Fruit fly (Drosophila melanogaster) whole organism, embryonic: ENCODE results near the gene Cyp12a4.

Experiments
- Aef1 ChIP-seq: fragments of 200-800 bp; sonication (Bioruptor generic); IDR thresholded peaks from 3 replicates; pipeline ENCODE4 v1.3.6; 2022; ENCODE audit warnings: missing biosample characterization, missing genetic modification characterization
- Atf-2 ChIP-seq: fragments of 200-800 bp; sonication (Bioruptor generic); optimal IDR thresholded peaks from 2 replicates; lab custom pipeline; 2016; ENCODE audit warnings: missing biosample characterization, missing genetic modification characterization
- B-H2 ChIP-seq: fragments of 200-800 bp; sonication (Bioruptor generic); optimal IDR thresholded peaks from 2 replicates; lab custom pipeline; 2018; ENCODE audit warnings: missing biosample characterization, mild to moderate bottlenecking, missing genetic modification characterization
- Blimp-1 ChIP-seq: fragments of 200-800 bp; sonication (Bioruptor generic); optimal IDR thresholded peaks from 3 replicates; lab custom pipeline; 2018; ENCODE audit warnings: missing biosample characterization, missing genetic modification characterization, mild to moderate bottlenecking, moderate library complexity, missing genetic modification reagents
- Bteb2 ChIP-seq: fragments of 200-800 bp; sonication (Bioruptor generic); optimal IDR thresholded peaks from 2 replicates; lab custom pipeline; 2016; ENCODE audit warnings: missing biosample characterization, missing genetic modification characterization
- CG1024 ChIP-seq: fragments of 200-800 bp; sonication (Bioruptor generic); IDR thresholded peaks from 2 replicates; pipeline ENCODE4 v1.3.6; 2022; ENCODE audit warnings: missing biosample characterization, missing genetic modification characterization
- CG15514 ChIP-seq: fragments of 200-800 bp; sonication (Bioruptor generic); optimal IDR thresholded peaks from 3 replicates; lab custom pipeline; 2017; ENCODE audit warnings: missing biosample characterization, missing genetic modification characterization, mild to moderate bottlenecking, moderate library complexity, missing genetic modification reagents
- CG15696 ChIP-seq: fragments of 200-800 bp; sonication (Bioruptor generic); optimal IDR thresholded peaks from 2 replicates; lab custom pipeline; 2019; ENCODE audit warnings: missing biosample characterization, mild to moderate bottlenecking, missing genetic modification characterization, moderate library complexity
- CG1647 ChIP-seq: fragments of 200-800 bp; sonication (Bioruptor generic); optimal IDR thresholded peaks from 3 replicates; lab custom pipeline; 2016; ENCODE audit warnings: missing biosample characterization, missing genetic modification characterization
- CG16779 ChIP-seq: fragments of 200-800 bp; sonication (Bioruptor generic); IDR thresholded peaks from 2 replicates; pipeline ENCODE4 v1.3.6; 2022; ENCODE audit warnings: missing biosample characterization, missing genetic modification characterization
- CG18619 ChIP-seq: fragments of 200-800 bp; sonication (Bioruptor generic); optimal IDR thresholded peaks from 3 replicates; lab custom pipeline; 2017; ENCODE audit warnings: missing biosample characterization, mild to moderate bottlenecking, missing genetic modification characterization
- CG30020 ChIP-seq: fragments of 200-800 bp; optimal IDR thresholded peaks from 2 replicates; lab custom pipeline; 2019; ENCODE audit warnings: missing biosample characterization, mild to moderate bottlenecking, missing genetic modification characterization, moderate library complexity
- CG31224 ChIP-seq: fragments of 200-800 bp; sonication (Bioruptor generic); IDR thresholded peaks from 2 replicates; pipeline ENCODE4 v1.3.6; 2022; ENCODE audit warnings: missing biosample characterization, missing genetic modification characterization
- CG31388 ChIP-seq: fragments of 200-800 bp; sonication (Bioruptor generic); optimal IDR thresholded peaks from 2 replicates; lab custom pipeline; 2016; ENCODE audit warnings: missing biosample characterization, missing genetic modification characterization
- CG32772 ChIP-seq: fragments of 200-800 bp; sonication (Bioruptor generic); IDR thresholded peaks from 2 replicates; pipeline ENCODE4 v1.3.6; 2022; ENCODE audit warnings: missing biosample characterization, missing genetic modification characterization
- CG3838 ChIP-seq: fragments of 200-800 bp; sonication (Bioruptor generic); optimal IDR thresholded peaks from 3 replicates; lab custom pipeline; 2016; ENCODE audit warnings: missing biosample characterization, missing genetic modification characterization
- CG3847 ChIP-seq: fragments of 200-800 bp; sonication (Bioruptor generic); IDR thresholded peaks from 2 replicates; pipeline ENCODE4 v1.3.6; 2022; ENCODE audit warnings: missing biosample characterization, missing genetic modification characterization
- CG5180 ChIP-seq: fragments of 200-800 bp; sonication (Bioruptor generic); optimal IDR thresholded peaks from 3 replicates; lab custom pipeline; 2017; ENCODE audit warnings: missing biosample characterization, missing genetic modification characterization, mild to moderate bottlenecking, moderate library complexity, missing genetic modification reagents
- CG6272 ChIP-seq: fragments of 200-800 bp; sonication (Bioruptor generic); IDR thresholded peaks from 2 replicates; pipeline ENCODE4 v1.3.6; 2022; ENCODE audit warnings: missing biosample characterization, missing genetic modification characterization
- CG7372 ChIP-seq: fragments of 200-800 bp; sonication (Bioruptor generic); IDR thresholded peaks from 2 replicates; pipeline ENCODE4 v1.3.6; 2022; ENCODE audit warnings: missing biosample characterization, missing genetic modification characterization
- CG8765 ChIP-seq: fragments of 200-800 bp; sonication (Bioruptor generic); IDR thresholded peaks from 2 replicates; pipeline ENCODE4 v1.3.6; 2022; ENCODE audit warnings: missing biosample characterization, missing genetic modification characterization
- D19A ChIP-seq: fragments of 200-800 bp; optimal IDR thresholded peaks from 3 replicates; lab custom pipeline; 2019; ENCODE audit warnings: missing biosample characterization, mild to moderate bottlenecking, missing genetic modification characterization, moderate library complexity
- Dad ChIP-seq: fragments of 200-800 bp; sonication (Bioruptor generic); optimal IDR thresholded peaks from 3 replicates; lab custom pipeline; 2016; ENCODE audit warnings: missing biosample characterization, missing genetic modification characterization
- Deaf1 ChIP-seq: fragments of 200-800 bp; optimal IDR thresholded peaks from 3 replicates; lab custom pipeline; 2019; ENCODE audit warnings: missing biosample characterization, mild to moderate bottlenecking, missing genetic modification characterization, moderate library complexity
- Doc2 ChIP-seq: fragments of 200-800 bp; sonication (Bioruptor generic); IDR thresholded peaks from 2 replicates; pipeline ENCODE4 v1.3.6; 2022; ENCODE audit warnings: missing biosample characterization, missing genetic modification characterization
- E2f1 ChIP-seq: fragments of 200-800 bp; sonication (Bioruptor generic); IDR thresholded peaks from 2 replicates; pipeline ENCODE4 v1.3.6; 2022; ENCODE audit warnings: missing biosample characterization, missing genetic modification characterization
- Elba2 ChIP-seq: fragments of 200-800 bp; sonication (Bioruptor generic); optimal IDR thresholded peaks from 3 replicates; lab custom pipeline; 2016; ENCODE audit warnings: missing biosample characterization, missing genetic modification characterization
- Hand ChIP-seq: fragments of 200-800 bp; sonication (Bioruptor generic); optimal IDR thresholded peaks from 2 replicates; lab custom pipeline; 2017; ENCODE audit warnings: mild to moderate bottlenecking, missing biosample characterization, missing genetic modification reagents, missing genetic modification characterization
- Hr39 ChIP-seq: fragments of >200 bp; optimal IDR thresholded peaks from 2 replicates; lab custom pipeline; 2017
- Hr51 ChIP-seq, 2 experiments: fragments of 200-800 bp; sonication (Bioruptor generic); optimal IDR thresholded peaks; 2 replicates in 1 of 2; 3 replicates in 1 of 2; lab custom pipeline; 2016 to 2018; ENCODE audit warnings: missing biosample characterization in 2 of 2, missing genetic modification characterization in 2 of 2, mild to moderate bottlenecking in 1 of 2, moderate library complexity in 1 of 2
- MTF-1 ChIP-seq: fragments of 200-800 bp; sonication (Bioruptor generic); optimal IDR thresholded peaks from 2 replicates; lab custom pipeline; 2018; ENCODE audit warnings: missing biosample characterization, mild to moderate bottlenecking, missing genetic modification characterization, borderline replicate concordance
- NC2α ChIP-seq: fragments of 200-800 bp; sonication (Bioruptor generic); optimal IDR thresholded peaks from 2 replicates; lab custom pipeline; 2016; ENCODE audit warnings: missing biosample characterization, missing genetic modification characterization
- Nf-YB ChIP-seq: fragments of 200-800 bp; sonication (Bioruptor generic); optimal IDR thresholded peaks from 3 replicates; lab custom pipeline; 2019; ENCODE audit warnings: missing biosample characterization, mild to moderate bottlenecking, missing genetic modification characterization, moderate library complexity
- NfI ChIP-seq: fragments of 200-800 bp; sonication (Bioruptor generic); optimal IDR thresholded peaks from 3 replicates; lab custom pipeline; 2018; ENCODE audit warnings: missing biosample characterization, mild to moderate bottlenecking, missing genetic modification characterization, moderate library complexity
- Sox102F ChIP-seq: fragments of 200-800 bp; sonication (Bioruptor generic); optimal IDR thresholded peaks from 2 replicates; lab custom pipeline; 2018; ENCODE audit warnings: missing biosample characterization, mild to moderate bottlenecking, missing genetic modification characterization, moderate library complexity
- Xrp1 ChIP-seq: fragments of 200-800 bp; sonication (Bioruptor generic); IDR thresholded peaks from 2 replicates; pipeline ENCODE4 v1.3.6; 2022; ENCODE audit warnings: missing biosample characterization, missing genetic modification characterization
- al ChIP-seq: fragments of 200-800 bp; sonication (Bioruptor generic); IDR thresholded peaks from 2 replicates; pipeline ENCODE4 v1.3.6; 2022; ENCODE audit warnings: missing biosample characterization, missing genetic modification characterization
- danr ChIP-seq: fragments of 200-800 bp; sonication (Bioruptor generic); IDR thresholded peaks from 2 replicates; pipeline ENCODE4 v1.3.6; 2022; ENCODE audit warnings: missing biosample characterization, missing genetic modification characterization
- dysf ChIP-seq: fragments of 200-800 bp; sonication (Bioruptor generic); IDR thresholded peaks from 3 replicates; pipeline ENCODE4 v1.3.6; 2022; ENCODE audit warnings: missing biosample characterization, missing genetic modification characterization
- fd96Cb ChIP-seq: fragments of 200-800 bp; sonication (Bioruptor generic); optimal IDR thresholded peaks from 2 replicates; lab custom pipeline; 2018; ENCODE audit warnings: missing biosample characterization, mild to moderate bottlenecking, missing genetic modification characterization, moderate library complexity
- lbe ChIP-seq: fragments of 200-800 bp; sonication (Bioruptor generic); optimal IDR thresholded peaks from 2 replicates; lab custom pipeline; 2016; ENCODE audit warnings: missing biosample characterization, mild to moderate bottlenecking, missing genetic modification characterization
- nmo ChIP-seq: fragments of 200-800 bp; sonication (Bioruptor generic); optimal IDR thresholded peaks from 2 replicates; lab custom pipeline; 2018; ENCODE audit warnings: missing biosample characterization, mild to moderate bottlenecking, missing genetic modification characterization, moderate library complexity
- peb ChIP-seq: fragments of 200-800 bp; sonication (Bioruptor generic); IDR thresholded peaks from 2 replicates; pipeline ENCODE4 v1.3.6; 2022; ENCODE audit warnings: missing biosample characterization, missing genetic modification characterization
- psq ChIP-seq: fragments of 200-800 bp; sonication (Bioruptor generic); optimal IDR thresholded peaks from 2 replicates; lab custom pipeline; 2017; ENCODE audit warnings: missing biosample characterization, missing genetic modification characterization
- repo ChIP-seq: fragments of 200-800 bp; sonication (Bioruptor generic); optimal IDR thresholded peaks from 2 replicates; lab custom pipeline; 2016; ENCODE audit warnings: missing biosample characterization, missing genetic modification characterization
- sens-2 ChIP-seq: fragments of 200-800 bp; sonication (Bioruptor generic); IDR thresholded peaks from 2 replicates; pipeline ENCODE4 v1.3.6; 2022; ENCODE audit warnings: missing biosample characterization, missing genetic modification characterization
- shn ChIP-seq: fragments of 200-800 bp; sonication (Bioruptor generic); optimal IDR thresholded peaks from 3 replicates; lab custom pipeline; 2016; ENCODE audit warnings: missing biosample characterization, missing genetic modification characterization
- sr ChIP-seq: fragments of 200-800 bp; sonication (Bioruptor generic); IDR thresholded peaks from 3 replicates; pipeline ENCODE4 v1.3.6; 2022; ENCODE audit warnings: missing biosample characterization, missing genetic modification characterization
- ssp ChIP-seq: fragments of 200-800 bp; sonication (Bioruptor generic); IDR thresholded peaks from 2 replicates; pipeline ENCODE4 v1.3.6; 2022; ENCODE audit warnings: missing biosample characterization, missing genetic modification characterization
- stwl ChIP-seq: fragments of 200-800 bp; sonication (Bioruptor generic); optimal IDR thresholded peaks from 3 replicates; lab custom pipeline; 2018; ENCODE audit warnings: missing biosample characterization, mild to moderate bottlenecking, missing genetic modification characterization, moderate library complexity
- trh ChIP-seq: fragments of 200-800 bp; sonication (Bioruptor generic); optimal IDR thresholded peaks from 2 replicates; lab custom pipeline; 2016; ENCODE audit warnings: missing biosample characterization, missing genetic modification characterization
- vnd ChIP-seq: fragments of 200-800 bp; sonication (Bioruptor generic); IDR thresholded peaks from 3 replicates; pipeline ENCODE4 v1.3.6; 2022; ENCODE audit warnings: missing biosample characterization, missing genetic modification characterization; ENCODE audit not compliant: partially characterized antibody

The Cyp12a4 gene

dm6 chr3R:19094039-19094438 is 40.9 kb upstream of the Cyp12a4 start, which contains the start of gene cdi (continued):
- peak; percentile 1 for TF ChIP-seq D19A (tag; lab: Kevin White, UChicago)
- TF ChIP-seq CG6272 (GFP tag; lab: Robert Waterston, UW) = no peak
- no peak for TF ChIP-seq E2f1 (GFP tag; lab: Robert Waterston, UW)
- peak; percentile 59 for TF ChIP-seq vnd (GFP tag; lab: Robert Waterston, UW)
- TF ChIP-seq CG1647 (GFP tag; lab: Kevin White, UChicago) = no peak
- no peak for TF ChIP-seq Xrp1 (GFP tag; lab: Robert Waterston, UW)
- TF ChIP-seq CG5180 (GFP tag; lab: Kevin White, UChicago) = no peak
- no peak for TF ChIP-seq Doc2 (GFP tag; lab: Robert Waterston, UW)
- no peak for TF ChIP-seq Hand (GFP tag; lab: Kevin White, UChicago)
- no peak for TF ChIP-seq danr (GFP tag; lab: Robert Waterston, UW)
- TF ChIP-seq CG30020 (tag; lab: Kevin White, UChicago) = no peak
- TF ChIP-seq Aef1 (GFP tag; lab: Robert Waterston, UW) = no peak
- TF ChIP-seq CG31224 (GFP tag; lab: Robert Waterston, UW) = no peak
- no peak for TF ChIP-seq CG31388 (GFP tag; lab: Kevin White, UChicago)
- peak; percentile 74 for TF ChIP-seq Deaf1 (tag; lab: Kevin White, UChicago)
- peak; percentile 53 for TF ChIP-seq CG15514 (GFP tag; lab: Kevin White, UChicago)
- TF ChIP-seq Elba2 (GFP tag; lab: Kevin White, UChicago) = no peak
- TF ChIP-seq sens-2 = no peak
- TF ChIP-seq psq (GFP tag; lab: Kevin White, UChicago) = no peak
- TF ChIP-seq Dad (GFP tag; lab: Kevin White, UChicago) = no peak
- no peak for TF ChIP-seq CG15696
- peak; percentile 33 for TF ChIP-seq stwl (tag; lab: Kevin White, UChicago)
- 0 out of 2 replicates have a peak, but pooled peaks have one; percentile 25 for TF ChIP-seq CG32772 (GFP tag; lab: Robert Waterston, UW)
- TF ChIP-seq CG18619 (GFP tag; lab: Kevin White, UChicago) = no peak
- no peak for TF ChIP-seq Nf-YB (GFP tag; lab: Kevin White, UChicago)
- TF ChIP-seq NfI (GFP tag; lab: Kevin White, UChicago) = no peak
- peak; percentile 43 for TF ChIP-seq B-H2
- TF ChIP-seq NC2α (GFP tag; lab: Kevin White, UChicago) = peak; percentile 24
- TF ChIP-seq CG3847 (GFP tag; lab: Robert Waterston, UW) = peak; percentile 30; the same call in 1 of the 2 replicates
- TF ChIP-seq CG7372 (GFP tag; lab: Robert Waterston, UW) = no peak
- no peak for TF ChIP-seq CG3838
- no peak for TF ChIP-seq Hr39 (lab: Kevin White, UChicago)
- TF ChIP-seq sr (GFP tag; lab: Robert Waterston, UW) = 0 out of 3 replicates have a peak, but pooled peaks have one; percentile 18
- no peak for TF ChIP-seq Atf-2
- no peak for TF ChIP-seq peb
- no peak for TF ChIP-seq Sox102F (GFP tag; lab: Kevin White, UChicago)
- no peak for TF ChIP-seq repo (GFP tag; lab: Kevin White, UChicago)
- no peak for TF ChIP-seq trh
- TF ChIP-seq nmo (GFP tag; lab: Kevin White, UChicago) = peak; percentile 15
- TF ChIP-seq ssp (GFP tag; lab: Robert Waterston, UW) = no peak
- no peak for TF ChIP-seq lbe (GFP tag; lab: Kevin White, UChicago)
- TF ChIP-seq dysf (GFP tag; lab: Robert Waterston, UW) = no peak; the same call in 2 of the 3 replicates
- no peak for TF ChIP-seq Bteb2 (GFP tag; lab: Kevin White, UChicago)
- TF ChIP-seq MTF-1 (GFP tag; lab: Kevin White, UChicago) = peak; percentile 33
- no peak for TF ChIP-seq fd96Cb
- TF ChIP-seq Hr51 (GFP tag; optimal IDR thresholded peaks at IDR 0.05; lab: Kevin White, UChicago) = no peak
- TF ChIP-seq shn = no peak
- no peak for TF ChIP-seq CG1024 (GFP tag; lab: Robert Waterston, UW)
- no peak for TF ChIP-seq Blimp-1 (GFP tag; lab: Kevin White, UChicago)
- TF ChIP-seq al (GFP tag; lab: Robert Waterston, UW) = no peak
- peak; percentile 27; the same call in 1 of the 2 replicates for TF ChIP-seq CG8765 (GFP tag; lab: Robert Waterston, UW)
- TF ChIP-seq CG16779 (GFP tag; lab: Robert Waterston, UW) = no peak
